Worm (Caenorhabditis elegans) whole organism, L2 larva: Measurements from ENCODE around the gene B0464.6.
"Not testable (repeated sequence)": the region's sequence is repeated elsewhere in the genome, so short reads cannot be mapped to it uniquely, and the experiment has no call there.

Source experiments
- Y55F3AM.14 ChIP-seq: fragments of 200-800 bp; sonication (Bioruptor generic); optimal IDR thresholded peaks from 2 replicates; lab custom pipeline; 2018; ENCODE audit warnings: mild to moderate bottlenecking, missing genetic modification characterization, missing compliant biosample characterization
- fos-1 ChIP-seq: fragments of 150-350 bp; optimal IDR thresholded peaks from 2 replicates; lab custom pipeline; 2014; ENCODE audit warnings: missing biosample characterization, missing genetic modification characterization
- mab-5 ChIP-seq: fragments of 150-350 bp; optimal IDR thresholded peaks from 2 replicates; lab custom pipeline; 2014; ENCODE audit warnings: missing biosample characterization, missing genetic modification characterization
- unc-62 ChIP-seq: fragments of 150-350 bp; optimal IDR thresholded peaks from 2 replicates; lab custom pipeline; 2014; ENCODE audit warnings: missing biosample characterization, missing genetic modification reagents, missing genetic modification characterization

ce11 chrIII:9420231-9420630 lies 45.5 kb downstream of the B0464.6 start, which contains the start of gene T26G10.4:
- TF ChIP-seq mab-5 (tag; lab: Kevin White, UChicago); unc-62 (GFP tag; lab: Kevin White, UChicago); Y55F3AM.14 (GFP tag; lab: Kevin White, UChicago); fos-1 (tag; lab: Kevin White, UChicago): not testable (repeated sequence)
